Worm (Caenorhabditis elegans) whole organism, young adult: ENCODE results near the gene C32B5.18.
"Not testable (repeated sequence)": the region's sequence is repeated elsewhere in the genome, so short reads cannot be mapped to it uniquely, and the experiment has no call there.

ENCODE experiments used
- B0019.2 ChIP-seq: fragments of 200-800 bp; sonication (Bioruptor generic); conservative IDR thresholded peaks from 2 replicates; pipeline ENCODE4 v1.3.6; 2022; ENCODE audit warnings: missing genetic modification reagents, missing genetic modification characterization, missing compliant biosample characterization
- B0035.1 ChIP-seq: sonication (generic microtip); optimal IDR thresholded peaks from 2 replicates; lab custom pipeline; 2016; ENCODE audit warnings: missing genetic modification characterization, mild to moderate bottlenecking, missing compliant biosample characterization, missing genotype, missing genetic modification reagents
- B0336.3 ChIP-seq: fragments of 200-800 bp; sonication (Bioruptor generic); IDR thresholded peaks from 2 replicates; pipeline ENCODE4 v1.3.6; 2022; ENCODE audit warnings: missing genetic modification characterization, missing compliant biosample characterization
- C06A6.2 ChIP-seq: fragments of 200-800 bp; sonication (Bioruptor generic); conservative IDR thresholded peaks from 2 replicates; pipeline ENCODE4 v1.3.6; 2022; ENCODE audit warnings: missing genetic modification characterization, missing compliant biosample characterization
- F33H1.4 ChIP-seq: fragments of 200-800 bp; sonication (Bioruptor generic); IDR thresholded peaks from 2 replicates; pipeline ENCODE4 v1.3.6; 2022; ENCODE audit warnings: missing genetic modification reagents, missing genetic modification characterization, missing compliant biosample characterization
- K11D2.4 ChIP-seq: fragments of 200-800 bp; sonication (Bioruptor generic); IDR thresholded peaks from 2 replicates; pipeline ENCODE4 v1.3.6; 2022; ENCODE audit warnings: missing genetic modification reagents, missing genetic modification characterization, missing compliant biosample characterization
- Y56A3A.18 ChIP-seq: fragments of 200-800 bp; sonication (Bioruptor generic); IDR thresholded peaks from 2 replicates; pipeline ENCODE4 v1.3.6; 2022; ENCODE audit warnings: missing genetic modification reagents, missing genetic modification characterization, missing compliant biosample characterization
- Y95B8A.8 ChIP-seq: fragments of 200-800 bp; sonication (Bioruptor generic); IDR thresholded peaks from 2 replicates; pipeline ENCODE4 v1.3.6; 2022; ENCODE audit warnings: missing genetic modification reagents, missing genetic modification characterization, missing compliant biosample characterization
- akir-1 ChIP-seq: fragments of 200-800 bp; sonication (Bioruptor generic); optimal IDR thresholded peaks from 2 replicates; lab custom pipeline; 2018; ENCODE audit warnings: mild to moderate bottlenecking, missing genetic modification characterization, moderate library complexity, missing compliant biosample characterization
- aptf-2 ChIP-seq: fragments of 200-800 bp; sonication (Bioruptor generic); conservative IDR thresholded peaks from 2 replicates; pipeline ENCODE4 v1.3.6; 2022; ENCODE audit warnings: missing genetic modification reagents, missing genetic modification characterization, missing compliant biosample characterization
- attf-5 ChIP-seq: fragments of 200-800 bp; sonication (Bioruptor generic); optimal IDR thresholded peaks from 2 replicates; lab custom pipeline; 2018; ENCODE audit warnings: mild to moderate bottlenecking, missing genetic modification characterization, missing compliant biosample characterization
- attf-6 ChIP-seq: fragments of 200-800 bp; sonication (Bioruptor generic); IDR thresholded peaks from 2 replicates; pipeline ENCODE4 v1.3.6; 2022; ENCODE audit warnings: missing genetic modification reagents, missing genetic modification characterization, missing compliant biosample characterization
- bed-2 ChIP-seq: fragments of 200-800 bp; sonication (Bioruptor generic); IDR thresholded peaks from 2 replicates; pipeline ENCODE4 v1.3.6; 2022; ENCODE audit warnings: missing genetic modification reagents, missing genetic modification characterization, missing compliant biosample characterization
- die-1 ChIP-seq: sonication (generic microtip); optimal IDR thresholded peaks from 2 replicates; lab custom pipeline; 2016; ENCODE audit warnings: missing genotype, mild to moderate bottlenecking, missing genetic modification characterization, missing compliant biosample characterization
- dox-1 ChIP-seq: fragments of 200-800 bp; sonication (Bioruptor generic); IDR thresholded peaks from 2 replicates; pipeline ENCODE4 v1.3.6; 2022; ENCODE audit warnings: missing genetic modification reagents, missing genetic modification characterization, missing compliant biosample characterization
- egl-18 ChIP-seq: fragments of 200-800 bp; sonication (Bioruptor generic); IDR thresholded peaks from 2 replicates; pipeline ENCODE4 v1.3.6; 2022; ENCODE audit warnings: missing genetic modification reagents, missing genetic modification characterization, missing compliant biosample characterization
- let-526 ChIP-seq: fragments of 200-800 bp; sonication (Bioruptor generic); IDR thresholded peaks from 2 replicates; pipeline ENCODE4 v1.3.6; 2022; ENCODE audit warnings: missing genetic modification reagents, missing genetic modification characterization, missing compliant biosample characterization
- let-607 ChIP-seq, 2 experiments: fragments of 200-800 bp in 1 of 2; sonication (Bioruptor generic) in 1 of 2; sonication (generic microtip) in 1 of 2; optimal IDR thresholded peaks; 2 replicates each; lab custom pipeline; 2016 to 2018; ENCODE audit warnings: mild to moderate bottlenecking in 2 of 2, missing compliant biosample characterization in 2 of 2, missing genetic modification characterization in 2 of 2, moderate library complexity in 2 of 2, missing genotype in 1 of 2
- lin-26 ChIP-seq: fragments of 200-800 bp; sonication (Bioruptor generic); IDR thresholded peaks from 2 replicates; pipeline ENCODE4 v1.3.6; 2022; ENCODE audit warnings: missing genetic modification reagents, missing genetic modification characterization, missing compliant biosample characterization
- lir-1 ChIP-seq: fragments of 200-800 bp; sonication (Bioruptor generic); conservative IDR thresholded peaks from 2 replicates; pipeline ENCODE4 v1.3.6; 2022; ENCODE audit warnings: missing genetic modification reagents, missing genetic modification characterization, missing compliant biosample characterization
- madf-6 ChIP-seq: fragments of 200-800 bp; sonication (Bioruptor generic); IDR thresholded peaks from 2 replicates; pipeline ENCODE4 v1.3.6; 2022; ENCODE audit warnings: missing genetic modification reagents, missing genetic modification characterization, missing compliant biosample characterization
- nfya-1 ChIP-seq: sonication (generic microtip); optimal IDR thresholded peaks from 2 replicates; lab custom pipeline; 2017; ENCODE audit warnings: antibody characterized with exemption, missing compliant biosample characterization, missing genetic modification characterization, borderline replicate concordance; ENCODE audit not compliant: insufficient read depth
- nfya-2 ChIP-seq: fragments of 200-800 bp; sonication (Bioruptor generic); IDR thresholded peaks from 2 replicates; pipeline ENCODE4 v1.3.6; 2022; ENCODE audit warnings: missing genetic modification reagents, missing genetic modification characterization, missing compliant biosample characterization
- nhr-80 ChIP-seq: sonication (generic microtip); optimal IDR thresholded peaks from 2 replicates; lab custom pipeline; 2016; ENCODE audit warnings: missing genetic modification characterization, missing compliant biosample characterization
- rcor-1 ChIP-seq: fragments of 200-800 bp; sonication (Bioruptor generic); IDR thresholded peaks from 2 replicates; pipeline ENCODE4 v1.3.6; 2022; ENCODE audit warnings: missing genetic modification reagents, missing genetic modification characterization, missing compliant biosample characterization
- rec-8 ChIP-seq, 2 experiments: sonication (generic microtip); optimal IDR thresholded peaks; 2 replicates each; lab custom pipeline; 2016; ENCODE audit warnings: mild to moderate bottlenecking in 2 of 2, missing genetic modification characterization in 2 of 2, missing genetic modification reagents in 2 of 2, missing genotype in 2 of 2, missing biosample characterization in 1 of 2, missing compliant biosample characterization in 1 of 2, moderate library complexity in 1 of 2
- snpc-1.3 ChIP-seq: sonication (generic microtip); optimal IDR thresholded peaks from 2 replicates; lab custom pipeline; 2017; ENCODE audit warnings: missing genetic modification characterization, mild to moderate bottlenecking, missing compliant biosample characterization, antibody characterized with exemption, moderate library complexity, missing genotype, missing genetic modification reagents; ENCODE audit not compliant: insufficient read depth
- unc-62 ChIP-seq: fragments of 150-350 bp; optimal IDR thresholded peaks from 2 replicates; lab custom pipeline; 2014; ENCODE audit warnings: missing biosample characterization, missing genetic modification reagents, missing genetic modification characterization
- zfh-2 ChIP-seq: fragments of 200-800 bp; sonication (Bioruptor generic); conservative IDR thresholded peaks from 2 replicates; pipeline ENCODE4 v1.3.6; 2022; ENCODE audit warnings: missing genetic modification reagents, missing genetic modification characterization, missing compliant biosample characterization
- ztf-22 ChIP-seq: fragments of 200-800 bp; sonication (Bioruptor generic); optimal IDR thresholded peaks from 2 replicates; lab custom pipeline; 2018; ENCODE audit warnings: mild to moderate bottlenecking, missing genetic modification characterization, moderate library complexity, missing compliant biosample characterization
- ztf-6 ChIP-seq: fragments of 200-800 bp; sonication (Bioruptor generic); IDR thresholded peaks from 2 replicates; pipeline ENCODE4 v1.3.6; 2022; ENCODE audit warnings: missing genetic modification reagents, missing genetic modification characterization, missing compliant biosample characterization

The C32B5.18 gene

DNA sequence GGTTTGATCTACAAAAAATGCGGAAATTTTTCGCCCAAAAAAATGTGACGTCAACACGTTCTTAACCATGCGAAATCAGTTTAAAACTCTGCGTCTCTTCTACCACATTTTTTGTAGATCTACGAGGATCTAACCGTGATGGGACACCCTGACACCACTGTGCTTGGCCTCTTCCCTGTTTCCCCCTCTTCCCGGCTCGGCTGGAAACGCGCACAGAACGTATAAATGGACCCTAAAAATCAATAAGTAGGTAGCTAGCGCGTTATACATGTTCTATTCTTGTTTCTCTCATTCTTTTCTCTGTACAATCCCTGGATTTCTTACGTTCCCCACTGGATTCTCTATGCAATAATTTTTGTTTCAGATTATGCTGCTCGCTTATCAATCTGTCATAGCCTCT, 36.8 kb upstream of the C32B5.18 start, which contains the start of gene fbxc-28:
Gene fbxc-28 (plus strand): TSS at position 301 of the 400 bp plus-strand sequence.
- TF ChIP-seq nfya-1 (tag; lab: Kevin White, UChicago) (no peak), bed-2 (GFP tag; lab: Robert Waterston, UW) (no peak), egl-18 (GFP tag; lab: Robert Waterston, UW) (no peak)
- TF ChIP-seq, all 124 proteins: peak for 0

DNA sequence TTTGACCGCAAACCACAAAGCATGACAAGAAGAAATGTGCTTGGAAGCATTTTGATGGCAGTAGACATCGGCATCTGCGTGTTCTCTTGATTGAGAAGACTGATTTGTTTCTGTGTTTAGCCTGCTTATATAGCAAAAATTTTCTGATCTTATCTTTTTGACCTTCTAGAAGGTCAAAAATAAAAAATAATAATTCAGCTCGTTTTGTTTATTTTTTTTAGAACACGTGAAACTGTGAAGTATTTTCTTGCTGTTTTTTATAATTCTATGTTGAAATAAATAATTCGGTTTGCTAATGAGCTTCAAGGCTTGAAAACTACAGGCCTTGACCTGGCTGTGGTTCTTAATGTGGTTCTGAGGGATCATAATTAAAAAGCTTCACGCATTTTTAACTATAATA, 33.0 kb upstream of the C32B5.18 start, which contains the start of gene R07C3.13:
Gene R07C3.13 (minus strand): TSS at position 101 of the 400 bp plus-strand sequence.
- TF ChIP-seq aptf-2 (GFP tag; lab: Robert Waterston, UW) (no peak), akir-1 (no peak), ztf-22 (no peak), unc-62 (no peak), F33H1.4 (no peak), B0019.2 (GFP tag; lab: Robert Waterston, UW) (no peak), snpc-1.3 (tag; lab: Kevin White, UChicago) (no peak), C06A6.2 (GFP tag; lab: Robert Waterston, UW) (no peak), let-607 (tag; optimal IDR thresholded peaks at IDR 0.05; lab: Kevin White, UChicago) (no peak)

DNA sequence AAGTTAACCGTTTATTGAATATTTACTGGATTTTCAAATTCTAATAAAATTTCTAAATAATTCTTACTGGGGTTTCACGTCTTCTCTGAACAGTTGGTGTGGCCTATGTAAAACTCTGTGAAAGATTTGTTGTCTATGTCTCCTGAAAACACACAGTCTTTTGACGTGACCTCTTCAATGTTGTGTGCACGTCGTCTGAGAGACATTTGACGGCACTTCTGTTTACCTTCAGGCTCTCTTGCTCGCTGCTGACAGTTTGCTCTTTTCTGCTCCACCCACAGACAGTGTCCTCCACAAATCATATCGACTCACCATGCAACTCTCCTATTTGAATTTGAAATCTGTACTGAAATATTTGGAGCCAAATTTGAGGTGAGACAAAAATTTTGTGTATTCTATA, 29.4 kb upstream of the C32B5.18 start, which contains the start of gene fbxc-34:
Gene fbxc-34 (plus strand): TSS at position 301 of the 400 bp plus-strand sequence.
- not testable (repeated sequence) for TF ChIP-seq dox-1, rcor-1, lin-26 (GFP tag; lab: Robert Waterston, UW)

DNA sequence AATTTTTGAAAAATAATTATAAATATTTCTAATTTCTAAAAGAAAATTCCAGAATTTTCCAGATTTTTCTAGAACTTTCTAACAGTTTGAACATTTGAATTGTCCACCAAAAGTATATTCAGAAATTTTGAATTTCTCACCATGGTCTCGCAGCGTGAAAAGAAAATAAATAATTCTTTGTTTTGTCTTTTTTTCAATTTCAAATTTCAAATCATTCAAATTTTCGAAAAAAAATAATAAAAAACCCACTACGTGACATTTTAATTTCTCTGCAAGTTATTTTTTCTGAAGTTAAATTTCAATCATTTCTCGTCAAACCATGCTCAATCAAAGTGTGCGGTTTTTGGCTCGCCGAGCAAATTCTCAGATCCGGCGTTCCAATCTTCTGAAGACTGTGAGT, 27.6 kb upstream of the C32B5.18 start, which contains the start of gene acs-15:
Gene acs-15 (plus strand): TSS at position 301 of the 400 bp plus-strand sequence.
- no peak for TF ChIP-seq B0035.1 (tag; lab: Kevin White, UChicago)
- no peak for TF ChIP-seq attf-6 (GFP tag; lab: Robert Waterston, UW)
- TF ChIP-seq Y56A3A.18 (GFP tag; lab: Robert Waterston, UW): no peak

DNA sequence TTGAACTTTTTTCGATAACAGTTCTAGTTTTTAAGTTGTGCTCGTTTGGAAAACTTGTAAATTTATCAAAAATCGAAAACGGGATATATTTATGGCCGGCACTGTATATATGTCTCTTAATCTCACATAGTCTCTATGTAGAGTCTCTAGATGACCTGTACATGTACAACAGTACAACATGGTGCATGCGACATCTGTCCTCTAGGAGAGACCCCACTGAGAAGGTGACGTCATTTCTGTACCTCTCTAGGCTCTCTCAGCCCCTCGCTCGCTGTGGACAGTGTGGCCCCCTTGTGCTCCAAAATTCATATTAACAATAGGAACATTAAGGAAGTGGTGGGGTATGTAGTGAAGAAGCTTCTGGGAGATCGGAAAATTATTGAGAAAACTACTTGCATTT, 23.1 kb upstream of the C32B5.18 start:
- TF ChIP-seq lir-1 (GFP tag; lab: Robert Waterston, UW) (no peak), die-1 (tag; lab: Kevin White, UChicago) (no peak), rec-8 (tag; optimal IDR thresholded peaks at IDR 0.05; lab: Kevin White, UChicago) (no peak), K11D2.4 (GFP tag; lab: Robert Waterston, UW) (no peak), B0336.3 (GFP tag; lab: Robert Waterston, UW) (no peak), attf-6 (GFP tag; lab: Robert Waterston, UW) (no peak), nhr-80 (tag; lab: Kevin White, UChicago) (no peak), Y95B8A.8 (GFP tag; lab: Robert Waterston, UW) (no peak), aptf-2 (GFP tag; lab: Robert Waterston, UW) (no peak), nfya-2 (GFP tag; lab: Robert Waterston, UW) (no peak), madf-6 (GFP tag; lab: Robert Waterston, UW) (no peak), attf-5 (GFP tag; lab: Kevin White, UChicago) (no peak), zfh-2 (GFP tag; lab: Robert Waterston, UW) (no peak), ztf-6 (GFP tag; lab: Robert Waterston, UW) (no peak), nfya-1 (tag; lab: Kevin White, UChicago) (no peak), let-526 (GFP tag; lab: Robert Waterston, UW) (no peak)
